Worm (Caenorhabditis elegans) whole organism, midembryonic: ENCODE measurements around the gene F21H7.12.

Experiments used
- T22C8.4 ChIP-seq: fragments of 200-800 bp; sonication (Bioruptor generic); IDR thresholded peaks from 2 replicates; pipeline ENCODE4 v1.3.6; 2022; ENCODE audit warnings: missing genetic modification characterization, missing compliant biosample characterization
- cog-1 ChIP-seq: sonication (generic microtip); optimal IDR thresholded peaks from 2 replicates; lab custom pipeline; 2016; ENCODE audit warnings: missing genetic modification characterization, missing compliant biosample characterization
- flt-1 ChIP-seq: fragments of 200-800 bp; sonication (Bioruptor generic); IDR thresholded peaks from 2 replicates; pipeline ENCODE4 v1.3.6; 2022; ENCODE audit warnings: missing genetic modification characterization, missing compliant biosample characterization
- klf-2 ChIP-seq: fragments of 200-800 bp; sonication (Bioruptor generic); conservative IDR thresholded peaks from 2 replicates; pipeline ENCODE4 v1.3.6; 2022; ENCODE audit warnings: missing genetic modification reagents, missing genetic modification characterization, missing compliant biosample characterization
- med-1 ChIP-seq: sonication (generic microtip); optimal IDR thresholded peaks from 2 replicates; lab custom pipeline; 2017; ENCODE audit warnings: missing genetic modification characterization, mild to moderate bottlenecking, missing compliant biosample characterization, antibody characterized with exemption, missing genetic modification reagents; ENCODE audit not compliant: insufficient read depth
- ref-1 ChIP-seq: fragments of 200-800 bp; sonication (Bioruptor generic); conservative IDR thresholded peaks from 2 replicates; pipeline ENCODE4 v1.3.6; 2022; ENCODE audit warnings: missing genetic modification reagents, missing genetic modification characterization, missing compliant biosample characterization
- tab-1 ChIP-seq: fragments of 200-800 bp; sonication (Bioruptor generic); IDR thresholded peaks from 2 replicates; pipeline ENCODE4 v1.3.6; 2022; ENCODE audit warnings: missing genetic modification characterization, missing compliant biosample characterization
- ztf-23 ChIP-seq: fragments of 200-800 bp; sonication (Bioruptor generic); IDR thresholded peaks from 2 replicates; pipeline ENCODE4 v1.3.6; 2022; ENCODE audit warnings: missing genetic modification reagents, missing genetic modification characterization, missing compliant biosample characterization
- ztf-29 ChIP-seq: fragments of 200-800 bp; sonication (Bioruptor generic); IDR thresholded peaks from 2 replicates; pipeline ENCODE4 v1.3.6; 2022; ENCODE audit warnings: missing genetic modification reagents, missing genetic modification characterization, missing compliant biosample characterization

F21H7.12 gene

DNA sequence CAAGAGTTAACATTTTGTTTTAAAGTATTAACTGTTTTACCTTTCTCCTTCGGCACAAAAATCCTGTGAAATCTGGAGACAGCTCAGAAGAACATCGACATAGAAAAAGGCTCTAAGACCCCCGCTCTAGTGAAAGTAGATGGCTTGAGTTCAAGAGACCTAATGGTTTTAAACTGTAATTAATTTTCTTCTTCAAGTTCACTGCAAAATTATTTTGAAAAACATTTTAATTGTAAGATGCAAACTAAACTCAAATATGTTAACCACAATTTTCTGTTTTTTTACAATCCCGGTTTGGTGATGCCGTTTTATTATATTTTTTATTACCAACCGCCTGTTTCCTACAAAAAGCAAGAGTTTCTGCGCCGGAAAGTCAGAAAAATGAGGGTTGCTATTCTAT, 3.7 kb downstream of the F21H7.12 start, which contains the start of gene clec-233:
clec-233 (plus strand) TSS at position 301 of the 400 bp plus-strand sequence.
- no peak for TF ChIP-seq ztf-29
- no peak for TF ChIP-seq med-1 (GFP tag; lab: Kevin White, UChicago)
- no peak for TF ChIP-seq flt-1
- no peak for TF ChIP-seq ztf-23 (GFP tag; lab: Robert Waterston, UW)
- TF ChIP-seq klf-2 (GFP tag; lab: Robert Waterston, UW): no peak
- TF ChIP-seq cog-1 (tag; lab: Kevin White, UChicago): no peak
- no peak for TF ChIP-seq T22C8.4 (GFP tag; lab: Robert Waterston, UW)
- TF ChIP-seq tab-1: no peak

DNA sequence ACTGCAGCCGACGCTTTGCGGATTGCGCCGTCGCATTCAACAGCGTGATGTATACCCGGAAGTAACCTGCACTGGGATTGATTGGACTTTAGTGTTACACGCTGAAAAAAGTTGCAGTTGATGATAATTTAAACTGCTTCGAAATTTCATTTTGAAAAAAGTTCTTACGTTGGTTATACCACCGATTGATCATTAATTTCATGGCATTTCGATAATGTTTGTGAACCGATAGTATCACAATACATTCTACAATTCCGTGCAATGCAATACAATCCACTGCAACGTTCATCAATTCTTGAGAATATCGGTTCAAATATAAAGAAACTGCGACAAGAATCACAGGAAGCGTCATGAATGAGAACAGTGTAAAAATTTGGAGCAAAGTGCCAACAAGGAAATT, 5.2 kb downstream of the F21H7.12 start, which contains the start of gene F21H7.3:
F21H7.3 (minus strand) TSS at position 101 of the 400 bp plus-strand sequence.
- TF ChIP-seq ref-1: no peak
- TF ChIP-seq klf-2 (GFP tag; lab: Robert Waterston, UW): no peak
- TF ChIP-seq ztf-23 (GFP tag; lab: Robert Waterston, UW): no peak
- TF ChIP-seq cog-1 (tag; lab: Kevin White, UChicago): no peak
- no peak for TF ChIP-seq med-1 (GFP tag; lab: Kevin White, UChicago)
- no peak for TF ChIP-seq ztf-29
- TF ChIP-seq T22C8.4 (GFP tag; lab: Robert Waterston, UW): no peak
- no peak for TF ChIP-seq flt-1
- TF ChIP-seq tab-1: no peak

DNA sequence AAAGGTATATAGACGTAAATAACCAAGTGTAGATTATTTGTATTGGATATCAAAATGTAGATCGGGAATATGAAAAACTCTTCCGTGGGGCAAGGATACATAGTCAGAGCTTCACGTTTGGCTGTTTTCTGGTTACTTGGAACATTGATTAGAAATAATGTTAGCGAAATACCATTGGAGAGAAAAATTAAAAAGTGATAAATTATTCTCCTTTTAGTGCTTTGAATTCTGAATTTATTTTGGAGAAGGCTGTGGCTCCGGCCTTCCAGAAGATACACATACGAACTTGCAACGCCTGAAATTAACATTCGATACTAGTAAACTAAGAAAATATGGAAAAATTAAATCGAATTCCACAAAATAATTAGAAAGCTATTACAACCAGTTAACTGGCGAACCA, 5.7 kb downstream of the F21H7.12 start, which contains the start of gene srh-98:
srh-98 (minus strand) TSS at position 101 of the 400 bp plus-strand sequence.
- TF ChIP-seq ztf-29 (no peak), klf-2 (GFP tag; lab: Robert Waterston, UW) (no peak), cog-1 (tag; lab: Kevin White, UChicago) (no peak), tab-1 (no peak), T22C8.4 (GFP tag; lab: Robert Waterston, UW) (no peak), ztf-23 (GFP tag; lab: Robert Waterston, UW) (no peak), med-1 (GFP tag; lab: Kevin White, UChicago) (no peak), ref-1 (no peak), flt-1 (no peak)

DNA sequence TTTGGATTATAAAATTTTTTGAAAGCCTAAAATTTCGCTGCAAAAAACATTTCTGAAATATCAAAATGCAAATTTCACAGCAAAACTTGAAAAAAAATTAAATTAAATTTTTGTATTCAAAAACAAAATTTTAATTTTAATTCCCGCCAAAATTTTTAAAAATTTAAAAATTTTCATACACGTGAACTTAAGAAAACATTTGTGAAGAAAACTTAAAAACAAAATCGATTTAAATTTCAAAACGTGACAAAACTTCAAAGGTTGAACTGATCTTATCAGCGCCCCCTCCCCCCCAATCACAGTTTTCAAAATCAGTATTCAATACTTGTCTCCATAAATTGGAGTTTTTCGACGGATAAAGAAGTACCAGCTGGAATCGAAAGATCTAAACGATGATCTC, 7.3 kb downstream of the F21H7.12 start, which contains the start of gene F21H7.5:
F21H7.5 (plus strand) TSS at position 301 of the 400 bp plus-strand sequence.
- TF ChIP-seq cog-1 (tag; lab: Kevin White, UChicago) (no peak), ref-1 (no peak), flt-1 (no peak), tab-1 (no peak), T22C8.4 (GFP tag; lab: Robert Waterston, UW) (no peak), klf-2 (GFP tag; lab: Robert Waterston, UW) (no peak), med-1 (GFP tag; lab: Kevin White, UChicago) (no peak), ztf-29 (no peak), ztf-23 (GFP tag; lab: Robert Waterston, UW) (no peak)

DNA sequence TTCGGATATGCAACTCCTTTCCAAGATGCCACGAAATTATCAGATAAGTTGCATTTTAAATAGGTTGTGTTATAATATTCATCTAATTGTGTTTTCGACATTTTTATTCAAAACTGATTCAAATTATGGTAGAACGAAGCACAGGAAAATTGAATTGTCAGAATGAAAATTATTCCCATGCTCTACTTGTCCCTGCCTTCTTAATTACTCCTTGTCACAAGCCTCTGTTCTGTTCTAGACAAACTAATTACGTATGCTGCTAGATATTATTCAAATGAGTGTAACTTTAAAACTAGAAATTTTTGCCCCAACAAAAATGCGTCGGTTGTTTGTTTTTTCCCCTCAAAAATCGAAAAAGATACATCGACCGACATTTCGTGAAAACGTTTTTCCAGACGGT, 14.1 kb downstream of the F21H7.12 start, which contains the start of gene srh-104:
srh-104 (minus strand) TSS at position 101 of the 400 bp plus-strand sequence.
- TF ChIP-seq cog-1 (tag; lab: Kevin White, UChicago) (no peak), klf-2 (GFP tag; lab: Robert Waterston, UW) (no peak), ztf-29 (no peak), T22C8.4 (GFP tag; lab: Robert Waterston, UW) (no peak), ref-1 (no peak), flt-1 (no peak), tab-1 (no peak), ztf-23 (GFP tag; lab: Robert Waterston, UW) (no peak), med-1 (GFP tag; lab: Kevin White, UChicago) (no peak)

DNA sequence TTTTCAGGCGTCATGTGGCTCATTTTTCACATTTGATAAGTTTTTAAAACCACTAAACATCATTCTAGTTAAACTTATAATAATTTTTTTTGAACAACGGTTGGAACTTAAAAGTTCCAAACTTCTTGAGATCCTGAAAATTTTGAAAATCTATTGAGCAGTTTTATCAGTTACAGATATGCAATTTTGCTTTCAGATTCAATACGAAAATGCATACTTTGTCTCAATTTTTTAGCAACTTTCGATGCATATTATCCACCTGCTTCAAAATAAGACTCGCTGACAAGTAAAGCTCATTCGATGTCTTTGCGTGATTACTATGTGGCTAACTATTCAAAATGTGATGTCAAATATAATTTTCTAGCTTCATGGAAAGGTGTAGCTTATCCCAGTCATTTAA, 16.6 kb downstream of the F21H7.12 start, which contains the start of gene srh-95:
srh-95 (plus strand) TSS at position 301 of the 400 bp plus-strand sequence.
- TF ChIP-seq cog-1 (tag; lab: Kevin White, UChicago) (no peak), ztf-29 (no peak), klf-2 (GFP tag; lab: Robert Waterston, UW) (no peak), T22C8.4 (GFP tag; lab: Robert Waterston, UW) (no peak), med-1 (GFP tag; lab: Kevin White, UChicago) (no peak), ztf-23 (GFP tag; lab: Robert Waterston, UW) (no peak), flt-1 (no peak), ref-1 (no peak), tab-1 (no peak)

DNA sequence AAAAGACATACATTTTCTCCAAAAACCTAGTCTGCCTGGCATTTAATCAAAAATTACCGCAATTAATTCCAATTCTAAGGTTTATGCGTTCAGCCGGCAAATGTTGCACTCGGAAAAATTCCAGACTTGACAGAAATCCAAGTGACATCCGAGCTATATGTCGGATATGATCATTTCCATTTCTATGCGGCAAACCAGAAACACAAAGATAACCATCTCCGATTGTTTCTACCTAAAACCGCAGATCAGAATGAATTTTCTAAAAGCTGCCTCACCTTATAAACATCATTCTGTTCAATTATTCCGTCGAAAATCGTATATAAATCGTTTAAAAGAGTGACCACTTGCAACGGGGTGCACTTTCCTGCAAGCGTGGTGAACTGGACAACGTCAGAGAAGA, 19.1 kb downstream of the F21H7.12 start:
- no peak for TF ChIP-seq T22C8.4 (GFP tag; lab: Robert Waterston, UW)
- no peak for TF ChIP-seq cog-1 (tag; lab: Kevin White, UChicago)
- no peak for TF ChIP-seq med-1 (GFP tag; lab: Kevin White, UChicago)
- no peak for TF ChIP-seq tab-1
- TF ChIP-seq ref-1: no peak
- no peak for TF ChIP-seq ztf-29

DNA sequence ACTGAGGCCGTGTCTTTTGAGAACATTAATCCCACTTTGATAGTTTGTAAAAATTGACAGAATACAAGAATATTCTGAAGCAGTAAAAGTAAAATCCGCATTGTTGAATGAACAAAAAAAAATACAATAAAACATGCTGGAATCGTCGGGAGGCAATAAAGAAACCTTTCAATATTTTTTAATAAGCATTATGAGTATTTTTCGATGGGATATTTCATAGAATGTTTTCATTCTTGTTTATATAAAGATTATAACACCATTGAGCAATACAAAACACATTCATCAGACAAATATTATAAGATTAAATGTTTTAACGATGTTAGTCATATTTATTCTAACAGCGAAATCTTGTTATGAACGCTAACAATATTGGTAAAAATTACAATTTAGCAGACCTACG, 23.7 kb downstream of the F21H7.12 start, which contains the start of gene gcy-20:
gcy-20 (minus strand) TSS at position 101 of the 400 bp plus-strand sequence.
- TF ChIP-seq T22C8.4 (GFP tag; lab: Robert Waterston, UW) (no peak), cog-1 (tag; lab: Kevin White, UChicago) (no peak), ztf-29 (no peak), tab-1 (no peak), klf-2 (GFP tag; lab: Robert Waterston, UW) (no peak), med-1 (GFP tag; lab: Kevin White, UChicago) (no peak), ztf-23 (GFP tag; lab: Robert Waterston, UW) (no peak), ref-1 (no peak), flt-1 (no peak)

DNA sequence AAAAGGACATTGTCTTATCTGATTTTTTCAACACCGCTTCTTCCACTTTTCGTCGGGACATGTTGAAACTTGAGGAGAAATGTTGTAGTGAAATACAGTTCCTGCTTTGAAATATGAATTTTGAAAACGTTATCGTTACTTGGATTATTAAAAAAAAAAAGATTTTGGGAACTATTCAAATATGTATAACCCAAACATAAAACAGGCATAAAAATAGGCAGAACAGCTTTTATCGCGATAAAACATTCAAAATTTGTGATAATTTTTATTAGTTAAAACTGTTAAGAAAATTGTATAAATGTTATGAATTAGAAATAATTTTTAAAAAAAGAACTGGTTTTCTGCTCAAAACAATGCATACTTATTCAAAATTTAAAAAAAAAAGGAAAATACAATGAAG, 26.4 kb downstream of the F21H7.12 start, which contains the start of gene bgnt-1.3:
bgnt-1.3 (minus strand) TSS at position 101 of the 400 bp plus-strand sequence.
- TF ChIP-seq ztf-23 (GFP tag; lab: Robert Waterston, UW) (no peak), T22C8.4 (GFP tag; lab: Robert Waterston, UW) (no peak), cog-1 (tag; lab: Kevin White, UChicago) (no peak), flt-1 (no peak), tab-1 (no peak), ref-1 (no peak), klf-2 (GFP tag; lab: Robert Waterston, UW) (no peak), med-1 (GFP tag; lab: Kevin White, UChicago) (no peak)
